Fruit fly (Drosophila melanogaster) whole organism, embryonic: Measurements from ENCODE around the gene CG33784.
A peak's percentile ranks its signal among the peaks of the same experiment; 100 is the strongest.

Experiments
- CG14860 ChIP-seq: fragments of 200-800 bp; sonication (Bioruptor generic); IDR thresholded peaks from 3 replicates; pipeline ENCODE4 v1.3.6; 2022; ENCODE audit warnings: missing biosample characterization, missing genetic modification characterization; ENCODE audit not compliant: partially characterized antibody
- CG17912 ChIP-seq: fragments of 200-800 bp; sonication (Bioruptor generic); optimal IDR thresholded peaks from 2 replicates; lab custom pipeline; 2018; ENCODE audit warnings: missing biosample characterization, mild to moderate bottlenecking, missing genetic modification characterization
- CG4282 ChIP-seq: fragments of 200-800 bp; sonication (Bioruptor generic); optimal IDR thresholded peaks from 2 replicates; lab custom pipeline; 2016; ENCODE audit warnings: missing biosample characterization, missing genetic modification characterization
- Sry-β ChIP-seq: fragments of 200-800 bp; sonication (Bioruptor generic); optimal IDR thresholded peaks from 2 replicates; lab custom pipeline; 2018; ENCODE audit warnings: missing biosample characterization, mild to moderate bottlenecking, missing genetic modification characterization, moderate library complexity
- Xrp1 ChIP-seq: fragments of 200-800 bp; sonication (Bioruptor generic); IDR thresholded peaks from 2 replicates; pipeline ENCODE4 v1.3.6; 2022; ENCODE audit warnings: missing biosample characterization, missing genetic modification characterization
- en ChIP-seq: fragments of 200-800 bp; sonication (Bioruptor generic); optimal IDR thresholded peaks from 2 replicates; lab custom pipeline; 2016; ENCODE audit warnings: missing biosample characterization, missing genetic modification characterization
- oc ChIP-seq: fragments of 200-800 bp; sonication (Bioruptor generic); optimal IDR thresholded peaks from 2 replicates; lab custom pipeline; 2018; ENCODE audit warnings: missing biosample characterization, mild to moderate bottlenecking, missing genetic modification characterization, moderate library complexity
- pho ChIP-seq: fragments of 200-800 bp; sonication (Bioruptor generic); optimal IDR thresholded peaks from 2 replicates; lab custom pipeline; 2016; ENCODE audit warnings: missing biosample characterization, missing genetic modification characterization
- sens-2 ChIP-seq: fragments of 200-800 bp; sonication (Bioruptor generic); IDR thresholded peaks from 2 replicates; pipeline ENCODE4 v1.3.6; 2022; ENCODE audit warnings: missing biosample characterization, missing genetic modification characterization
- stwl ChIP-seq: fragments of 200-800 bp; sonication (Bioruptor generic); optimal IDR thresholded peaks from 3 replicates; lab custom pipeline; 2018; ENCODE audit warnings: missing biosample characterization, mild to moderate bottlenecking, missing genetic modification characterization, moderate library complexity
- wek ChIP-seq: fragments of 200-800 bp; sonication (Bioruptor generic); optimal IDR thresholded peaks from 3 replicates; lab custom pipeline; 2018; ENCODE audit warnings: missing biosample characterization, mild to moderate bottlenecking, missing genetic modification characterization, moderate library complexity

DNA sequence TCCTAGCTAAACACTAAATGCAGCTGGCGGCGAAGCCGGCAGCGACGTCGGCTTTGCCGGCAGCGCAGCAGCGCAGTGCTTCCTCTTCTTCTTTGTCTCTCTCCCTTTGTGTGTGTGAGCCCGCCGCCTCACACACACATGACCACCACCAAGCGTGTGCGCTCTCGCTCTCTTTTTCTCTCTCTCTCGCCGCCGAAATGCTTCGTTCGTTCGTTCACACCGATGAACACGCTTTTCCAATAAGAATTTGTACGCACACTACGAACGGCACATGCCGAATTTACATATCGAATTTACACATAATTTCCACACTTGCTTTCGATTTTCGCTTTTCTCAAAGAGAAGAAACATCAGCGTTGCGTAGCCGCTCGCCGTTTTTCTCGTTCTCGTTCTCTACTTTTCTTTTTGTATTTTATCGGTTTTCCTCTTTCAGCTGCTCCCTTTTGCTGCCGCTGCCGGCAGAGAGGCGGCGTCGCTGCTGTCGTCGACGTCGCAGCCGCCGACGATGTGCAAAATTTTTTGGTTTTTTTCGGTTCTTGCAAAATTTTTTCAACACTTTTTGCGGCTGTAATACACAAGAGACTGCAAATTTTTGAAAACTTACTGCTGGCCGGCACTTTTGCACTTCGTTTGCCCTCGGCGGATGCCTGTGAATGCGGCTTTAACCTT lies 41.6 kb downstream of the CG33784 start:
- TF ChIP-seq stwl (no peak), wek (GFP tag; lab: Kevin White, UChicago) (no peak), CG17912 (GFP tag; lab: Kevin White, UChicago) (no peak), sens-2 (GFP tag; lab: Robert Waterston, UW) (no peak), en (GFP tag; lab: Kevin White, UChicago) (no peak), CG14860 (GFP tag; lab: Robert Waterston, UW) (no peak), Xrp1 (GFP tag; lab: Robert Waterston, UW) (0 out of 2 replicates have a peak, but pooled peaks have one; percentile 30), Sry-β (GFP tag; lab: Kevin White, UChicago) (no peak), CG4282 (GFP tag; lab: Kevin White, UChicago) (no peak), pho (GFP tag; lab: Kevin White, UChicago) (no peak), oc (no peak)
